Fruit fly (Drosophila melanogaster) whole organism, embryonic: Measurements from ENCODE around the gene AhcyL1.

ENCODE experiments used
- Abd-B ChIP-seq: fragments of 200-800 bp; sonication (Bioruptor generic); optimal IDR thresholded peaks from 2 replicates; lab custom pipeline; 2018; ENCODE audit warnings: missing biosample characterization, mild to moderate bottlenecking, missing genetic modification characterization, moderate library complexity
- Antp ChIP-seq: fragments of 200-800 bp; sonication (Bioruptor generic); optimal IDR thresholded peaks from 3 replicates; lab custom pipeline; 2016; ENCODE audit warnings: missing biosample characterization, missing genetic modification characterization
- B-H1 ChIP-seq: fragments of 200-800 bp; sonication (Bioruptor generic); IDR thresholded peaks from 3 replicates; pipeline ENCODE4 v1.3.6; 2022; ENCODE audit warnings: missing biosample characterization, missing genetic modification characterization
- CG11247 ChIP-seq: fragments of 200-800 bp; sonication (Bioruptor generic); IDR thresholded peaks from 2 replicates; pipeline ENCODE4 v1.3.6; 2022; ENCODE audit warnings: missing biosample characterization, missing genetic modification characterization
- CG14441 ChIP-seq: fragments of 200-800 bp; sonication (Bioruptor generic); IDR thresholded peaks from 2 replicates; pipeline ENCODE4 v1.3.6; 2022; ENCODE audit warnings: missing biosample characterization, missing genetic modification characterization
- CG17385 ChIP-seq: fragments of 200-800 bp; sonication (Bioruptor generic); optimal IDR thresholded peaks from 3 replicates; lab custom pipeline; 2018; ENCODE audit warnings: missing biosample characterization, mild to moderate bottlenecking, missing genetic modification characterization
- CG2129 ChIP-seq: fragments of 200-800 bp; sonication (Bioruptor generic); IDR thresholded peaks from 2 replicates; pipeline ENCODE4 v1.3.6; 2022; ENCODE audit warnings: missing biosample characterization, missing genetic modification characterization; ENCODE audit not compliant: partially characterized antibody
- CG2199 ChIP-seq: fragments of 200-800 bp; sonication (Bioruptor generic); IDR thresholded peaks from 3 replicates; pipeline ENCODE4 v1.3.6; 2022; ENCODE audit warnings: missing biosample characterization, missing genetic modification characterization
- CG2678 ChIP-seq: fragments of 200-800 bp; sonication (Bioruptor generic); optimal IDR thresholded peaks from 3 replicates; lab custom pipeline; 2019; ENCODE audit warnings: missing biosample characterization, mild to moderate bottlenecking, missing genetic modification characterization, moderate library complexity
- CG34376 ChIP-seq: fragments of 200-800 bp; sonication (Bioruptor generic); optimal IDR thresholded peaks from 2 replicates; lab custom pipeline; 2018; ENCODE audit warnings: missing biosample characterization, mild to moderate bottlenecking, missing genetic modification characterization
- CG3995 ChIP-seq: fragments of 200-800 bp; sonication (Bioruptor generic); optimal IDR thresholded peaks from 3 replicates; lab custom pipeline; 2016; ENCODE audit warnings: missing biosample characterization, missing genetic modification characterization
- Dbx ChIP-seq: fragments of 200-800 bp; sonication (Bioruptor generic); IDR thresholded peaks from 3 replicates; pipeline ENCODE4 v1.3.6; 2022; ENCODE audit warnings: missing biosample characterization, missing genetic modification characterization
- E2f2 ChIP-seq: fragments of 200-800 bp; sonication (Bioruptor generic); IDR thresholded peaks from 2 replicates; pipeline ENCODE4 v1.3.6; 2022; ENCODE audit warnings: missing biosample characterization, missing genetic modification characterization
- Elba2 ChIP-seq: fragments of 200-800 bp; sonication (Bioruptor generic); optimal IDR thresholded peaks from 3 replicates; lab custom pipeline; 2016; ENCODE audit warnings: missing biosample characterization, missing genetic modification characterization
- GATAe ChIP-seq: fragments of 200-800 bp; sonication (Bioruptor generic); conservative IDR thresholded peaks from 2 replicates; pipeline ENCODE4 v1.3.6; 2022; ENCODE audit warnings: missing biosample characterization, missing genetic modification characterization
- HLH3B ChIP-seq: fragments of 200-800 bp; sonication (Bioruptor generic); IDR thresholded peaks from 2 replicates; pipeline ENCODE4 v1.3.6; 2022; ENCODE audit warnings: missing biosample characterization, missing genetic modification characterization
- HmgZ ChIP-seq: fragments of 200-800 bp; sonication (Bioruptor generic); optimal IDR thresholded peaks from 2 replicates; lab custom pipeline; 2018; ENCODE audit warnings: missing biosample characterization, mild to moderate bottlenecking, missing genetic modification characterization
- Hr51 ChIP-seq, 2 experiments: fragments of 200-800 bp; sonication (Bioruptor generic); optimal IDR thresholded peaks; 2 replicates in 1 of 2; 3 replicates in 1 of 2; lab custom pipeline; 2016 to 2018; ENCODE audit warnings: missing biosample characterization in 2 of 2, missing genetic modification characterization in 2 of 2, mild to moderate bottlenecking in 1 of 2, moderate library complexity in 1 of 2
- Hsf ChIP-seq: fragments of 200-800 bp; sonication (Bioruptor generic); optimal IDR thresholded peaks from 3 replicates; lab custom pipeline; 2016; ENCODE audit warnings: missing biosample characterization, missing genetic modification characterization
- Lim3 ChIP-seq: fragments of 200-800 bp; sonication (Bioruptor generic); IDR thresholded peaks from 2 replicates; pipeline ENCODE4 v1.3.6; 2022; ENCODE audit warnings: missing biosample characterization, missing genetic modification characterization
- Mad ChIP-seq: fragments of 200-800 bp; sonication (Bioruptor generic); optimal IDR thresholded peaks from 2 replicates; lab custom pipeline; 2016; ENCODE audit warnings: missing biosample characterization, missing genetic modification characterization
- Med ChIP-seq: fragments of 200-800 bp; sonication (Bioruptor generic); peaks from one replicate; lab custom pipeline; 2016; ENCODE audit warnings: missing biosample characterization, missing genetic modification characterization, mild to moderate bottlenecking, inconsistent platforms, moderate library complexity
- Nf-YA ChIP-seq: fragments of 200-800 bp; sonication (Bioruptor generic); IDR thresholded peaks from 2 replicates; pipeline ENCODE4 v1.3.6; 2022; ENCODE audit warnings: missing biosample characterization, missing genetic modification characterization
- Nf-YB ChIP-seq: fragments of 200-800 bp; sonication (Bioruptor generic); optimal IDR thresholded peaks from 3 replicates; lab custom pipeline; 2019; ENCODE audit warnings: missing biosample characterization, mild to moderate bottlenecking, missing genetic modification characterization, moderate library complexity
- PHDP ChIP-seq: fragments of 200-800 bp; sonication (Bioruptor generic); optimal IDR thresholded peaks from 3 replicates; lab custom pipeline; 2018; ENCODE audit warnings: missing biosample characterization, mild to moderate bottlenecking, missing genetic modification characterization, moderate library complexity
- Pdp1 ChIP-seq, 2 experiments: fragments of 200-800 bp; sonication (Bioruptor generic); optimal IDR thresholded peaks; 3 replicates each; lab custom pipeline; 2016; ENCODE audit warnings: missing biosample characterization in 2 of 2, missing genetic modification characterization in 2 of 2, mild to moderate bottlenecking in 1 of 2, moderate library complexity in 1 of 2
- Rfx ChIP-seq: fragments of 200-800 bp; sonication (Bioruptor generic); IDR thresholded peaks from 2 replicates; pipeline ENCODE4 v1.3.6; 2022; ENCODE audit warnings: missing biosample characterization, missing genetic modification characterization
- Sox102F ChIP-seq: fragments of 200-800 bp; sonication (Bioruptor generic); optimal IDR thresholded peaks from 2 replicates; lab custom pipeline; 2018; ENCODE audit warnings: missing biosample characterization, mild to moderate bottlenecking, missing genetic modification characterization, moderate library complexity
- Ssrp ChIP-seq: fragments of 200-800 bp; sonication (Bioruptor generic); optimal IDR thresholded peaks from 2 replicates; lab custom pipeline; 2018; ENCODE audit warnings: missing biosample characterization, mild to moderate bottlenecking, missing genetic modification characterization, moderate library complexity
- br ChIP-seq: fragments of >200 bp; optimal IDR thresholded peaks from 2 replicates; lab custom pipeline; 2017
- bsh ChIP-seq, 2 experiments: fragments of 200-800 bp; sonication (Bioruptor generic); optimal IDR thresholded peaks; 2 replicates each; lab custom pipeline; 2017 to 2018; ENCODE audit warnings: mild to moderate bottlenecking in 2 of 2, missing biosample characterization in 2 of 2, missing genetic modification characterization in 2 of 2, moderate library complexity in 1 of 2
- btn ChIP-seq: fragments of 200-800 bp; sonication (Bioruptor generic); optimal IDR thresholded peaks from 2 replicates; lab custom pipeline; 2016; ENCODE audit warnings: missing biosample characterization, missing genetic modification characterization
- chinmo ChIP-seq: fragments of 200-800 bp; sonication (Bioruptor generic); IDR thresholded peaks from 4 replicates; pipeline ENCODE4 v1.3.6; 2022; ENCODE audit warnings: missing biosample characterization, missing genetic modification characterization; ENCODE audit not compliant: partially characterized antibody
- dpn ChIP-seq, 2 experiments: fragments of 200-800 bp; sonication (Bioruptor generic); optimal IDR thresholded peaks; 3 replicates each; lab custom pipeline; 2016; ENCODE audit warnings: missing biosample characterization in 2 of 2, missing genetic modification characterization in 2 of 2
- ems ChIP-seq: fragments of 200-800 bp; sonication (Bioruptor generic); optimal IDR thresholded peaks from 3 replicates; lab custom pipeline; 2016; ENCODE audit warnings: missing biosample characterization, missing genetic modification characterization
- ewg ChIP-seq: fragments of 200-800 bp; sonication (Bioruptor generic); optimal IDR thresholded peaks from 3 replicates; lab custom pipeline; 2017; ENCODE audit warnings: mild to moderate bottlenecking, missing biosample characterization, missing genetic modification reagents, missing genetic modification characterization
- exex ChIP-seq: fragments of 200-800 bp; sonication (Bioruptor generic); optimal IDR thresholded peaks from 4 replicates; lab custom pipeline; 2018; ENCODE audit warnings: missing biosample characterization, mild to moderate bottlenecking, missing genetic modification characterization, moderate library complexity
- gcm2 ChIP-seq: fragments of 200-800 bp; sonication (Bioruptor generic); optimal IDR thresholded peaks from 2 replicates; lab custom pipeline; 2016; ENCODE audit warnings: missing biosample characterization, missing genetic modification characterization
- kah ChIP-seq: fragments of 200-800 bp; sonication (Bioruptor generic); optimal IDR thresholded peaks from 2 replicates; lab custom pipeline; 2018; ENCODE audit warnings: missing biosample characterization, mild to moderate bottlenecking, missing genetic modification characterization
- kni ChIP-seq: fragments of 200-800 bp; sonication (Bioruptor generic); optimal IDR thresholded peaks from 3 replicates; lab custom pipeline; 2017; ENCODE audit warnings: mild to moderate bottlenecking, missing biosample characterization, missing genetic modification reagents, missing genetic modification characterization
- lilli ChIP-seq: fragments of 200-800 bp; sonication (Bioruptor generic); optimal IDR thresholded peaks from 3 replicates; lab custom pipeline; 2016; ENCODE audit warnings: missing biosample characterization, missing genetic modification characterization
- mirr ChIP-seq: fragments of 200-800 bp; sonication (Bioruptor generic); optimal IDR thresholded peaks from 3 replicates; lab custom pipeline; 2018; ENCODE audit warnings: missing biosample characterization, mild to moderate bottlenecking, missing genetic modification characterization
- otp ChIP-seq: fragments of 200-800 bp; sonication (Bioruptor generic); IDR thresholded peaks from 3 replicates; pipeline ENCODE4, ENCODE4 v1.3.6; 2022; ENCODE audit warnings: missing biosample characterization, missing genetic modification characterization
- pros ChIP-seq: fragments of 200-800 bp; sonication (Bioruptor generic); optimal IDR thresholded peaks from 3 replicates; lab custom pipeline; 2019; ENCODE audit warnings: missing biosample characterization, mild to moderate bottlenecking, missing genetic modification characterization, moderate library complexity
- pzg ChIP-seq: fragments of 200-800 bp; sonication (Bioruptor generic); optimal IDR thresholded peaks from 3 replicates; lab custom pipeline; 2018; ENCODE audit warnings: missing biosample characterization, mild to moderate bottlenecking, missing genetic modification characterization, moderate library complexity
- row ChIP-seq: fragments of 200-800 bp; sonication (Bioruptor generic); IDR thresholded peaks from 3 replicates; pipeline ENCODE4 v1.3.6; 2022; ENCODE audit warnings: missing biosample characterization, missing genetic modification characterization
- sd ChIP-seq: fragments of 200-800 bp; sonication (Bioruptor generic); optimal IDR thresholded peaks from 3 replicates; lab custom pipeline; 2018; ENCODE audit warnings: missing biosample characterization, mild to moderate bottlenecking, missing genetic modification characterization, moderate library complexity
- sob ChIP-seq: fragments of 200-800 bp; sonication (Bioruptor generic); IDR thresholded peaks from 2 replicates; pipeline ENCODE4 v1.3.6; 2022; ENCODE audit warnings: missing biosample characterization, missing genetic modification characterization
- tap ChIP-seq: fragments of 200-800 bp; optimal IDR thresholded peaks from 3 replicates; lab custom pipeline; 2019; ENCODE audit warnings: missing biosample characterization, mild to moderate bottlenecking, missing genetic modification characterization, moderate library complexity
- zf30C ChIP-seq: fragments of 200-800 bp; sonication (Bioruptor generic); optimal IDR thresholded peaks from 3 replicates; lab custom pipeline; 2018; ENCODE audit warnings: missing biosample characterization, mild to moderate bottlenecking, missing genetic modification characterization

The AhcyL1 gene

dm6 chr3L:2809767-2810166, 37.6 kb upstream of the AhcyL1 start (continued):
- TF ChIP-seq GATAe, result 0 out of 2 replicates have a peak, but pooled peaks have one; percentile 13
- no peak for TF ChIP-seq tap (tag; lab: Kevin White, UChicago)
- TF ChIP-seq chinmo (GFP tag; lab: Robert Waterston, UW), result peak; percentile 84; the same call in 1 of the 4 replicates
- TF ChIP-seq CG2678 (tag; lab: Kevin White, UChicago), result peak; percentile 9
- TF ChIP-seq Hsf (GFP tag; lab: Kevin White, UChicago), result no peak
- TF ChIP-seq exex (tag; lab: Kevin White, UChicago), result peak; percentile 61
- peak; percentile 39 for TF ChIP-seq mirr (GFP tag; lab: Kevin White, UChicago)
- TF ChIP-seq B-H1 (GFP tag; lab: Robert Waterston, UW), result no peak
- peak; percentile 14; the same call in 1 of the 2 replicates for TF ChIP-seq Lim3
- no peak for TF ChIP-seq Ssrp (tag; lab: Kevin White, UChicago)
- no peak for TF ChIP-seq Rfx (GFP tag; lab: Robert Waterston, UW)
- TF ChIP-seq sob (GFP tag; lab: Robert Waterston, UW), result no peak
- no peak for TF ChIP-seq dpn (GFP tag; optimal IDR thresholded peaks at IDR 0.05; lab: Kevin White, UChicago)
- TF ChIP-seq Dbx (GFP tag; lab: Robert Waterston, UW), result no peak
- peak; percentile 26 for TF ChIP-seq sd (tag; lab: Kevin White, UChicago)
- no peak for TF ChIP-seq row (GFP tag; lab: Robert Waterston, UW)
- TF ChIP-seq CG3995 (GFP tag; lab: Kevin White, UChicago), result no peak
- no peak for TF ChIP-seq Hr51 (GFP tag; optimal IDR thresholded peaks at IDR 0.05; lab: Kevin White, UChicago)
- peak; percentile 25 for TF ChIP-seq Med (GFP tag; lab: Kevin White, UChicago)
- TF ChIP-seq Antp (GFP tag; lab: Kevin White, UChicago), result no peak
- peak; percentile 65 for TF ChIP-seq CG34376 (GFP tag; lab: Kevin White, UChicago)
- TF ChIP-seq CG14441 (GFP tag; lab: Robert Waterston, UW), result no peak
- TF ChIP-seq gcm2 (GFP tag; lab: Kevin White, UChicago), result no peak

dm6 chr3L:2808278-2808892, 36.3 kb upstream of the AhcyL1 start:
- no peak for TF ChIP-seq kah (GFP tag; lab: Kevin White, UChicago)
- TF ChIP-seq bsh (GFP tag; optimal IDR thresholded peaks at IDR 0.05; lab: Kevin White, UChicago), result peak; percentile 28 to 68
- peak; percentile 48 for TF ChIP-seq pros (GFP tag; lab: Kevin White, UChicago)
- TF ChIP-seq Sox102F (GFP tag; lab: Kevin White, UChicago), result peak; percentile 11
- TF ChIP-seq E2f2 (GFP tag; lab: Robert Waterston, UW), result no peak
- TF ChIP-seq otp (GFP tag; lab: Robert Waterston, UW), result 0 out of 3 replicates have a peak, but pooled peaks have one; percentile 6
- TF ChIP-seq zf30C (GFP tag; lab: Kevin White, UChicago), result no peak
- TF ChIP-seq br (lab: Kevin White, UChicago), result no peak
- TF ChIP-seq Mad (GFP tag; lab: Kevin White, UChicago), result no peak
- no peak for TF ChIP-seq CG11247 (GFP tag; lab: Robert Waterston, UW)
- TF ChIP-seq ems, result no peak
- peak; percentile 22 for TF ChIP-seq lilli
- no peak for TF ChIP-seq HmgZ (tag; lab: Kevin White, UChicago)
- TF ChIP-seq ewg (GFP tag; lab: Kevin White, UChicago), result peak; percentile 3
- TF ChIP-seq Pdp1 (GFP tag; optimal IDR thresholded peaks at IDR 0.05; lab: Kevin White, UChicago), result no peak
- TF ChIP-seq Nf-YA (GFP tag; lab: Robert Waterston, UW), result no peak
- peak; percentile 33 for TF ChIP-seq CG17385 (GFP tag; lab: Kevin White, UChicago)
- TF ChIP-seq Nf-YB (GFP tag; lab: Kevin White, UChicago), result no peak
- no peak for TF ChIP-seq pzg (GFP tag; lab: Kevin White, UChicago)
- TF ChIP-seq CG2129 (GFP tag; lab: Robert Waterston, UW), result no peak
- TF ChIP-seq Abd-B (GFP tag; lab: Kevin White, UChicago), result no peak
- TF ChIP-seq btn (GFP tag; lab: Kevin White, UChicago), result no peak
- TF ChIP-seq CG2199 (GFP tag; lab: Robert Waterston, UW), result peak; percentile 48; the same call in 1 of the 3 replicates
- TF ChIP-seq Elba2 (GFP tag; lab: Kevin White, UChicago), result no peak
- TF ChIP-seq PHDP, result peak; percentile 15
- no peak for TF ChIP-seq HLH3B (GFP tag; lab: Robert Waterston, UW)
- peak; percentile 45 for TF ChIP-seq kni (GFP tag; lab: Kevin White, UChicago)
